Worm (Caenorhabditis elegans) whole organism, early embryonic: ENCODE data around the gene R09F10.3.

Source experiments
- B0310.2 ChIP-seq: sonication (generic microtip); optimal IDR thresholded peaks from 2 replicates; lab custom pipeline; 2016; ENCODE audit warnings: mild to moderate bottlenecking, missing genetic modification characterization, missing compliant biosample characterization
- F13C5.2 ChIP-seq: sonication (generic microtip); optimal IDR thresholded peaks from 2 replicates; lab custom pipeline; 2017; ENCODE audit warnings: mild to moderate bottlenecking, missing genetic modification characterization, inconsistent platforms, missing compliant biosample characterization
- aly-1 ChIP-seq: sonication (generic microtip); optimal IDR thresholded peaks from 2 replicates; lab custom pipeline; 2016; ENCODE audit warnings: missing genetic modification characterization, missing compliant biosample characterization
- ama-1 ChIP-seq: fragments of 150-350 bp; optimal IDR thresholded peaks from 2 replicates; lab custom pipeline; 2014
- ceh-13 ChIP-seq: fragments of 200-800 bp; sonication (Bioruptor generic); optimal IDR thresholded peaks from 2 replicates; lab custom pipeline; 2018; ENCODE audit warnings: mild to moderate bottlenecking, missing genetic modification characterization, missing compliant biosample characterization
- ceh-36 ChIP-seq: sonication (generic microtip); optimal IDR thresholded peaks from 2 replicates; lab custom pipeline; 2016; ENCODE audit warnings: missing genetic modification characterization, inconsistent platforms, missing compliant biosample characterization
- ets-7 ChIP-seq: sonication (generic microtip); optimal IDR thresholded peaks from 2 replicates; lab custom pipeline; 2016; ENCODE audit warnings: missing genotype, missing genetic modification characterization, missing compliant biosample characterization
- flt-1 ChIP-seq: fragments of 200-800 bp; sonication (Bioruptor generic); IDR thresholded peaks from 2 replicates; pipeline ENCODE4 v1.3.6; 2022; ENCODE audit warnings: missing genetic modification characterization, missing compliant biosample characterization
- hmbx-1 ChIP-seq: sonication (generic microtip); optimal IDR thresholded peaks from 2 replicates; lab custom pipeline; 2016; ENCODE audit warnings: mild to moderate bottlenecking, missing genetic modification characterization, missing compliant biosample characterization
- hmg-4 ChIP-seq: fragments of 200-800 bp; sonication (Bioruptor generic); optimal IDR thresholded peaks from 2 replicates; lab custom pipeline; 2018; ENCODE audit warnings: mild to moderate bottlenecking, missing genetic modification characterization, missing compliant biosample characterization
- hnd-1 ChIP-seq: sonication (generic microtip); optimal IDR thresholded peaks from 2 replicates; lab custom pipeline; 2016; ENCODE audit warnings: missing genetic modification characterization, missing compliant biosample characterization
- pes-1 ChIP-seq: fragments of 200-800 bp; sonication (Bioruptor generic); IDR thresholded peaks from 2 replicates; pipeline ENCODE4 v1.3.6; 2022; ENCODE audit warnings: missing genetic modification reagents, missing genetic modification characterization, missing compliant biosample characterization
- scrt-1 ChIP-seq: fragments of 200-800 bp; sonication (Bioruptor generic); IDR thresholded peaks from 2 replicates; pipeline ENCODE4 v1.3.6; 2022; ENCODE audit warnings: missing genetic modification characterization, missing compliant biosample characterization
- sea-1 ChIP-seq: fragments of 200-800 bp; sonication (Bioruptor generic); conservative IDR thresholded peaks from 2 replicates; pipeline ENCODE4 v1.3.6; 2022; ENCODE audit warnings: missing genetic modification characterization, missing compliant biosample characterization
- tbx-11 ChIP-seq: fragments of 200-800 bp; sonication (Bioruptor generic); IDR thresholded peaks from 2 replicates; pipeline ENCODE4 v1.3.6; 2022; ENCODE audit warnings: missing genetic modification characterization, missing compliant biosample characterization
- tbx-37 ChIP-seq: fragments of 200-800 bp; sonication (Bioruptor generic); conservative IDR thresholded peaks from 2 replicates; pipeline ENCODE4 v1.3.6; 2022; ENCODE audit warnings: missing genetic modification reagents, missing genetic modification characterization, missing compliant biosample characterization
- tra-4 ChIP-seq: sonication (generic microtip); optimal IDR thresholded peaks from 2 replicates; lab custom pipeline; 2017; ENCODE audit warnings: missing genetic modification characterization, missing compliant biosample characterization

R09F10.3 gene

ce11 chrX:8262734-8263133 is 31.7 kb upstream of the R09F10.3 start:
- no peak for TF ChIP-seq B0310.2
- no peak for TF ChIP-seq pes-1
- TF ChIP-seq hmg-4 (GFP tag; lab: Kevin White, UChicago) = no peak
- no peak for TF ChIP-seq flt-1 (GFP tag; lab: Robert Waterston, UW)
- TF ChIP-seq F13C5.2 (tag; lab: Kevin White, UChicago) = no peak
- no peak for TF ChIP-seq scrt-1 (GFP tag; lab: Robert Waterston, UW)
- no peak for TF ChIP-seq hnd-1
- no peak for TF ChIP-seq tbx-11 (GFP tag; lab: Robert Waterston, UW)
- no peak for TF ChIP-seq sea-1 (GFP tag; lab: Robert Waterston, UW)
- no peak for TF ChIP-seq tra-4
- TF ChIP-seq ama-1 (lab: Kevin White, UChicago) = no peak
- TF ChIP-seq ets-7 (tag; lab: Kevin White, UChicago) = no peak
- no peak for TF ChIP-seq ceh-13 (GFP tag; lab: Kevin White, UChicago)
- no peak for TF ChIP-seq hmbx-1 (tag; lab: Kevin White, UChicago)
- TF ChIP-seq aly-1 (tag; lab: Kevin White, UChicago) = no peak
- no peak for TF ChIP-seq ceh-36 (tag; lab: Kevin White, UChicago)
- TF ChIP-seq tbx-37 (GFP tag; lab: Robert Waterston, UW) = no peak

DNA sequence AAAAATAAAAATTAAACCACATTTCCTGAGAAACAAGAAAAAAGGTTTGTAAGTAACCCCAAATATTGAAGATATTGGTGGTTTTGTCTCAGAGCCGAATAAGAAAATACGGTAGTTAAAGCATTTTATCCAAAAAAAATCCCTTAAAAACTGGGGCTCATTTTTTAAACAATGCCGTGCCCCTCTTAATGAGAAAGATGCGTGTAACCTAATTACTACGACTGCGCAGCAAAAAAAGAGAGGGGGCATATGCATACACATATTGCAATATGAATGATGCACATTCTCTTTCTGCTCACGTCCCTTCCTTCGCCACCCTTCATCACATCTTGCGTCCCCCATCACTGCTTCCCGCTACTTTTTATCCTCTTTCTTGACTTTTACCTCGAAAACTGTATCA is 26.3 kb upstream of the R09F10.3 start:
- TF ChIP-seq aly-1 (tag; lab: Kevin White, UChicago) (no peak), ama-1 (lab: Kevin White, UChicago) (no peak), tbx-11 (GFP tag; lab: Robert Waterston, UW) (no peak), flt-1 (GFP tag; lab: Robert Waterston, UW) (no peak), sea-1 (GFP tag; lab: Robert Waterston, UW) (no peak), B0310.2 (no peak), ets-7 (tag; lab: Kevin White, UChicago) (no peak), pes-1 (no peak), hmbx-1 (tag; lab: Kevin White, UChicago) (no peak), ceh-36 (tag; lab: Kevin White, UChicago) (no peak), hmg-4 (GFP tag; lab: Kevin White, UChicago) (no peak), tra-4 (no peak), ceh-13 (GFP tag; lab: Kevin White, UChicago) (no peak), F13C5.2 (tag; lab: Kevin White, UChicago) (no peak), tbx-37 (GFP tag; lab: Robert Waterston, UW) (no peak), hnd-1 (no peak), scrt-1 (GFP tag; lab: Robert Waterston, UW) (no peak)

- TF ChIP-seq tra-4 = no peak
- TF ChIP-seq pes-1 = no peak
- no peak for TF ChIP-seq ceh-13 (GFP tag; lab: Kevin White, UChicago)
- TF ChIP-seq aly-1 (tag; lab: Kevin White, UChicago) = no peak
- TF ChIP-seq scrt-1 (GFP tag; lab: Robert Waterston, UW) = no peak
- TF ChIP-seq ceh-36 (tag; lab: Kevin White, UChicago) = no peak
- TF ChIP-seq F13C5.2 (tag; lab: Kevin White, UChicago) = no peak
- TF ChIP-seq tbx-37 (GFP tag; lab: Robert Waterston, UW) = no peak
- no peak for TF ChIP-seq ama-1 (lab: Kevin White, UChicago)
- no peak for TF ChIP-seq hmbx-1 (tag; lab: Kevin White, UChicago)
- TF ChIP-seq hnd-1 = no peak
- TF ChIP-seq B0310.2 = no peak
- no peak for TF ChIP-seq sea-1 (GFP tag; lab: Robert Waterston, UW)
- no peak for TF ChIP-seq flt-1 (GFP tag; lab: Robert Waterston, UW)
- no peak for TF ChIP-seq hmg-4 (GFP tag; lab: Kevin White, UChicago)
- no peak for TF ChIP-seq tbx-11 (GFP tag; lab: Robert Waterston, UW)
Measured at ce11 chrX:8270971-8271553, 23.4 kb upstream of the R09F10.3 start, which contains the start of gene cutl-29. cutl-29 (minus strand) TSS chrX:8271021.

- TF ChIP-seq hmbx-1 (tag; lab: Kevin White, UChicago) (no peak), aly-1 (tag; lab: Kevin White, UChicago) (peak; percentile 5)
Measured at ce11 chrX:8273496-8273895, 20.9 kb upstream of the R09F10.3 start.

- TF ChIP-seq tbx-37 (GFP tag; lab: Robert Waterston, UW) (no peak), tra-4 (no peak), F13C5.2 (tag; lab: Kevin White, UChicago) (no peak), ceh-13 (GFP tag; lab: Kevin White, UChicago) (no peak), tbx-11 (GFP tag; lab: Robert Waterston, UW) (no peak), hmg-4 (GFP tag; lab: Kevin White, UChicago) (no peak), pes-1 (no peak), flt-1 (GFP tag; lab: Robert Waterston, UW) (no peak), hnd-1 (no peak), scrt-1 (GFP tag; lab: Robert Waterston, UW) (no peak), aly-1 (tag; lab: Kevin White, UChicago) (no peak)
Measured at ce11 chrX:8274869-8275268, 19.6 kb upstream of the R09F10.3 start, which contains the start of gene ksr-1. ksr-1 (plus strand) TSS chrX:8275169.

ce11 chrX:8276333-8276732 is 18.1 kb upstream of the R09F10.3 start:
- TF ChIP-seq sea-1 (GFP tag; lab: Robert Waterston, UW) = no peak
- TF ChIP-seq tbx-11 (GFP tag; lab: Robert Waterston, UW) = no peak
- TF ChIP-seq F13C5.2 (tag; lab: Kevin White, UChicago) = no peak
- TF ChIP-seq ceh-13 (GFP tag; lab: Kevin White, UChicago) = no peak
- TF ChIP-seq ets-7 (tag; lab: Kevin White, UChicago) = no peak

ce11 chrX:8276984-8277383 is 17.4 kb upstream of the R09F10.3 start:
- no peak for TF ChIP-seq flt-1 (GFP tag; lab: Robert Waterston, UW)
- no peak for TF ChIP-seq ama-1 (lab: Kevin White, UChicago)
- no peak for TF ChIP-seq B0310.2
- TF ChIP-seq tbx-11 (GFP tag; lab: Robert Waterston, UW) = no peak
- no peak for TF ChIP-seq sea-1 (GFP tag; lab: Robert Waterston, UW)
- no peak for TF ChIP-seq F13C5.2 (tag; lab: Kevin White, UChicago)
- TF ChIP-seq ceh-13 (GFP tag; lab: Kevin White, UChicago) = no peak
- TF ChIP-seq pes-1 = no peak
- no peak for TF ChIP-seq ceh-36 (tag; lab: Kevin White, UChicago)
- TF ChIP-seq tra-4 = no peak
- TF ChIP-seq tbx-37 (GFP tag; lab: Robert Waterston, UW) = no peak
- TF ChIP-seq ets-7 (tag; lab: Kevin White, UChicago) = no peak
- TF ChIP-seq hnd-1 = no peak
- no peak for TF ChIP-seq aly-1 (tag; lab: Kevin White, UChicago)
- TF ChIP-seq hmg-4 (GFP tag; lab: Kevin White, UChicago) = no peak
- no peak for TF ChIP-seq scrt-1 (GFP tag; lab: Robert Waterston, UW)
